Worm (Caenorhabditis elegans) whole organism, late embryonic: ENCODE measurements around the gene rpoa-12.

Experiments used
- F13H6.1 ChIP-seq: sonication (generic microtip); optimal IDR thresholded peaks from 2 replicates; lab custom pipeline; 2016; ENCODE audit warnings: missing genetic modification characterization, missing compliant biosample characterization
- ama-1 ChIP-seq: fragments of 150-350 bp; optimal IDR thresholded peaks from 2 replicates; lab custom pipeline; 2014
- ceh-2 ChIP-seq: sonication (generic microtip); optimal IDR thresholded peaks from 2 replicates; lab custom pipeline; 2016; ENCODE audit warnings: missing genotype, missing genetic modification characterization, missing compliant biosample characterization
- gmeb-2 ChIP-seq: sonication (generic microtip); optimal IDR thresholded peaks from 2 replicates; lab custom pipeline; 2016; ENCODE audit warnings: missing genetic modification characterization, inconsistent platforms, missing compliant biosample characterization
- hlh-30 ChIP-seq: sonication (generic microtip); optimal IDR thresholded peaks from 2 replicates; lab custom pipeline; 2017; ENCODE audit warnings: antibody characterized with exemption, missing genetic modification characterization, missing compliant biosample characterization; ENCODE audit not compliant: insufficient read depth
- pha-4 ChIP-seq: fragments of 150-350 bp; optimal IDR thresholded peaks from 2 replicates; lab custom pipeline; 2018; ENCODE audit warnings: missing biosample characterization, missing genetic modification reagents, missing genetic modification characterization
- pros-1 ChIP-seq: fragments of 150-350 bp; optimal IDR thresholded peaks from 2 replicates; lab custom pipeline; 2014; ENCODE audit warnings: missing biosample characterization, missing genetic modification reagents, missing genetic modification characterization
- tbx-2 ChIP-seq: sonication (generic microtip); optimal IDR thresholded peaks from 2 replicates; lab custom pipeline; 2016; ENCODE audit warnings: missing genetic modification characterization, missing compliant biosample characterization
- unc-55 ChIP-seq: sonication (generic microtip); optimal IDR thresholded peaks from 2 replicates; lab custom pipeline; 2017; ENCODE audit warnings: missing biosample characterization, missing genetic modification reagents, missing genetic modification characterization

DNA sequence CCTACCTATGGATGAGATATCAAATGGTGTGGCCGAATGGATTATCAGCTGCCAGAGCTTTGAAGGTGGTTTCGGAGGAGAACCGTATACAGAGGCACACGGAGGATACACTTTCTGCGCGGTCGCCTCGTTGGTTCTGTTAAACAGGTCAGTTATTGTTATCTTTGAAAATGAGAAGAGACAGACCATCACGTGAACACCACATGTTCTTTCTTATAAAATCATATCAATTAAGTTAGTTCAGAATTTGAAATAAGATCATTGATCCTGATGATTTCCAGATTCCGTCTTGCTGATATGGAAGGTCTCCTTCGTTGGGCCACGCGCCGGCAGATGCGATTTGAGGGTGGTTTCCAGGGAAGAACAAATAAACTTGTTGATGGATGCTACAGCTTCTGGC is 25.6 kb upstream of the rpoa-12 start:
- TF ChIP-seq gmeb-2 (tag; lab: Kevin White, UChicago), result no peak
- TF ChIP-seq ceh-2 (tag; lab: Kevin White, UChicago), result no peak
- no peak for TF ChIP-seq pha-4
- no peak for TF ChIP-seq tbx-2 (tag; lab: Kevin White, UChicago)
- TF ChIP-seq ama-1 (lab: Kevin White, UChicago), result no peak
- TF ChIP-seq F13H6.1 (tag; lab: Kevin White, UChicago), result no peak
- TF ChIP-seq pros-1 (tag; lab: Kevin White, UChicago), result no peak
- TF ChIP-seq unc-55 (GFP tag; lab: Kevin White, UChicago), result no peak
- no peak for TF ChIP-seq hlh-30 (tag; lab: Kevin White, UChicago)
